Worm (Caenorhabditis elegans) whole organism, young adult: Measurements from ENCODE around the gene lpr-4.

Source experiments
- B0261.1 ChIP-seq: sonication (generic microtip); optimal IDR thresholded peaks from 2 replicates; lab custom pipeline; 2016; ENCODE audit warnings: mild to moderate bottlenecking, missing genetic modification characterization, moderate library complexity, missing compliant biosample characterization
- hrde-1 ChIP-seq: sonication (generic microtip); optimal IDR thresholded peaks from 2 replicates; lab custom pipeline; 2016; ENCODE audit warnings: missing genetic modification characterization, mild to moderate bottlenecking, missing compliant biosample characterization, moderate library complexity, missing genotype, missing genetic modification reagents, borderline replicate concordance
- lin-26 ChIP-seq: fragments of 200-800 bp; sonication (Bioruptor generic); IDR thresholded peaks from 2 replicates; pipeline ENCODE4 v1.3.6; 2022; ENCODE audit warnings: missing genetic modification reagents, missing genetic modification characterization, missing compliant biosample characterization
- nhr-90 ChIP-seq: sonication (generic microtip); optimal IDR thresholded peaks from 2 replicates; lab custom pipeline; 2016; ENCODE audit warnings: missing genotype, mild to moderate bottlenecking, missing genetic modification characterization, missing compliant biosample characterization
- rcor-1 ChIP-seq: fragments of 200-800 bp; sonication (Bioruptor generic); IDR thresholded peaks from 2 replicates; pipeline ENCODE4 v1.3.6; 2022; ENCODE audit warnings: missing genetic modification reagents, missing genetic modification characterization, missing compliant biosample characterization
- sea-2 ChIP-seq: fragments of 200-800 bp; sonication (Bioruptor generic); IDR thresholded peaks from 2 replicates; pipeline ENCODE4 v1.3.6; 2022; ENCODE audit warnings: missing genetic modification characterization, missing compliant biosample characterization

DNA sequence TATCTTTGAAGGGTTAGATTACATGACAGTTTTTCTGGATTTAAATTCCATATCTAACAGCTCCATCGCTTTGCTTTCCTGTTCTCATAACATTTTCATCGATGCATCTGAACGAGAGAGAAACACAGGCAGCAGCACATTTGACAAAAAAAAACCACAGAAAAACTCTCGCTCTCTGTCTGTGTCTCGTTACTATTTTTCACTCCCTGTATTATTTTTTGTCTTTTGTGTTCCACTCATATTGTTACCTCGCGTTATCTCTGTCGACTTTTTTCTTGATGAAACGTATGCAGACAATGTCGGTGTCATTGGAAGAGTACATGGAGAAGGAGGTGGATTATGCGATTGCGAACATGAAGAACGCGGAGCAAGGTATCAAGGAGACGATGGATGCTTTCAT is 24.0 kb downstream of the lpr-4 start, which contains the start of gene W04G3.11:
- no peak for TF ChIP-seq rcor-1
- no peak for TF ChIP-seq sea-2 (GFP tag; lab: Robert Waterston, UW)
- TF ChIP-seq nhr-90 (tag; lab: Kevin White, UChicago), result no peak
- no peak for TF ChIP-seq hrde-1 (tag; lab: Kevin White, UChicago)
- TF ChIP-seq B0261.1 (tag; lab: Kevin White, UChicago), result no peak
- TF ChIP-seq lin-26 (GFP tag; lab: Robert Waterston, UW), result no peak
